Worm (Caenorhabditis elegans) whole organism, L2 larva: Measurements from ENCODE around the gene srh-100.

Experiments
- C34F6.9 ChIP-seq: fragments of 150-350 bp; optimal IDR thresholded peaks from 2 replicates; lab custom pipeline; 2014; ENCODE audit warnings: missing biosample characterization, missing genetic modification characterization
- F13H6.1 ChIP-seq: sonication (generic microtip); optimal IDR thresholded peaks from 2 replicates; lab custom pipeline; 2016; ENCODE audit warnings: missing genetic modification characterization, missing compliant biosample characterization
- R02D3.7 ChIP-seq: fragments of 150-350 bp; optimal IDR thresholded peaks from 2 replicates; lab custom pipeline; 2014; ENCODE audit warnings: missing biosample characterization, missing genetic modification characterization
- Y55F3AM.14 ChIP-seq: fragments of 200-800 bp; sonication (Bioruptor generic); optimal IDR thresholded peaks from 2 replicates; lab custom pipeline; 2018; ENCODE audit warnings: mild to moderate bottlenecking, missing genetic modification characterization, missing compliant biosample characterization
- alr-1 ChIP-seq: fragments of 150-350 bp; optimal IDR thresholded peaks from 2 replicates; lab custom pipeline; 2014; ENCODE audit warnings: missing biosample characterization, missing genetic modification characterization
- blmp-1 ChIP-seq: sonication (generic microtip); optimal IDR thresholded peaks from 2 replicates; lab custom pipeline; 2017; ENCODE audit warnings: missing genetic modification characterization, mild to moderate bottlenecking, missing compliant biosample characterization, antibody characterized with exemption, moderate library complexity; ENCODE audit not compliant: insufficient read depth
- ceh-16 ChIP-seq: fragments of 150-350 bp; optimal IDR thresholded peaks from 2 replicates; lab custom pipeline; 2014; ENCODE audit warnings: missing biosample characterization, missing genetic modification characterization
- ceh-82 ChIP-seq: fragments of 150-350 bp; optimal IDR thresholded peaks from 2 replicates; lab custom pipeline; 2014; ENCODE audit warnings: missing biosample characterization, missing genetic modification characterization
- dmd-4 ChIP-seq: sonication (generic microtip); optimal IDR thresholded peaks from 2 replicates; lab custom pipeline; 2017; ENCODE audit warnings: missing biosample characterization, missing genetic modification characterization
- egl-27 ChIP-seq: sonication (generic microtip); optimal IDR thresholded peaks from 3 replicates; lab custom pipeline; 2017; ENCODE audit warnings: missing biosample characterization, missing genetic modification reagents, missing genetic modification characterization
- elt-3 ChIP-seq: sonication (generic microtip); optimal IDR thresholded peaks from 2 replicates; lab custom pipeline; 2017; ENCODE audit warnings: missing biosample characterization, missing genetic modification characterization
- fos-1 ChIP-seq: fragments of 150-350 bp; optimal IDR thresholded peaks from 2 replicates; lab custom pipeline; 2014; ENCODE audit warnings: missing biosample characterization, missing genetic modification characterization
- gmeb-1 ChIP-seq: fragments of 150-350 bp; optimal IDR thresholded peaks from 2 replicates; lab custom pipeline; 2014; ENCODE audit warnings: missing biosample characterization, missing genetic modification characterization
- lin-11 ChIP-seq: fragments of 150-350 bp; sonication (generic microtip); optimal IDR thresholded peaks from 2 replicates; lab custom pipeline; 2014; ENCODE audit warnings: missing biosample characterization, missing genetic modification characterization, inconsistent platforms, mixed read lengths
- lsy-2 ChIP-seq, 2 experiments: fragments of 150-350 bp in 1 of 2; sonication (generic microtip) in 1 of 2; optimal IDR thresholded peaks; 2 replicates each; lab custom pipeline; 2014 to 2017; ENCODE audit warnings: missing biosample characterization in 2 of 2, missing genetic modification characterization in 2 of 2
- mbf-1 ChIP-seq: sonication (generic microtip); optimal IDR thresholded peaks from 2 replicates; lab custom pipeline; 2017; ENCODE audit warnings: missing biosample characterization, missing genetic modification characterization
- mdl-1 ChIP-seq, 2 experiments: fragments of 150-350 bp in 1 of 2; sonication (generic microtip) in 1 of 2; optimal IDR thresholded peaks; 2 replicates each; lab custom pipeline; 2017; ENCODE audit warnings: missing biosample characterization in 2 of 2, missing genetic modification characterization in 2 of 2
- nhr-11 ChIP-seq: fragments of 150-350 bp; optimal IDR thresholded peaks from 2 replicates; lab custom pipeline; 2014; ENCODE audit warnings: missing biosample characterization, missing genetic modification characterization
- nhr-12 ChIP-seq: fragments of 150-350 bp; optimal IDR thresholded peaks from 2 replicates; lab custom pipeline; 2014; ENCODE audit warnings: missing biosample characterization, missing genetic modification characterization
- nhr-129 ChIP-seq: fragments of 150-350 bp; optimal IDR thresholded peaks from 2 replicates; lab custom pipeline; 2014; ENCODE audit warnings: missing biosample characterization, missing genetic modification characterization
- nhr-21 ChIP-seq: fragments of 150-350 bp; optimal IDR thresholded peaks from 2 replicates; lab custom pipeline; 2014; ENCODE audit warnings: missing biosample characterization, missing genetic modification characterization
- nhr-23 ChIP-seq: fragments of 150-350 bp; optimal IDR thresholded peaks from 2 replicates; lab custom pipeline; 2014; ENCODE audit warnings: missing biosample characterization, missing genetic modification reagents, missing genetic modification characterization
- nhr-237 ChIP-seq: fragments of 150-350 bp; optimal IDR thresholded peaks from 2 replicates; lab custom pipeline; 2014; ENCODE audit warnings: missing biosample characterization, missing genetic modification characterization
- nhr-25 ChIP-seq: fragments of 150-350 bp; sonication (generic microtip); optimal IDR thresholded peaks from 3 replicates; lab custom pipeline; 2014; ENCODE audit warnings: missing biosample characterization, missing genetic modification characterization
- nhr-6 ChIP-seq: fragments of 150-350 bp; optimal IDR thresholded peaks from 2 replicates; lab custom pipeline; 2014; ENCODE audit warnings: missing biosample characterization, missing genetic modification characterization
- peb-1 ChIP-seq: fragments of 150-350 bp; optimal IDR thresholded peaks from 2 replicates; lab custom pipeline; 2014; ENCODE audit warnings: missing biosample characterization, missing genetic modification characterization
- sem-4 ChIP-seq: fragments of 150-350 bp; optimal IDR thresholded peaks from 2 replicates; lab custom pipeline; 2014; ENCODE audit warnings: missing biosample characterization, missing genetic modification reagents, missing genetic modification characterization
- skn-1 ChIP-seq: sonication (generic microtip); optimal IDR thresholded peaks from 2 replicates; lab custom pipeline; 2017; ENCODE audit warnings: missing biosample characterization, missing genetic modification characterization
- sma-3 ChIP-seq: sonication (generic microtip); optimal IDR thresholded peaks from 2 replicates; lab custom pipeline; 2016; ENCODE audit warnings: missing genetic modification reagents, missing genetic modification characterization, missing compliant biosample characterization
- sma-9 ChIP-seq, 2 experiments: fragments of 150-350 bp in 1 of 2; sonication (generic microtip) in 1 of 2; optimal IDR thresholded peaks; 2 replicates each; lab custom pipeline; 2014 to 2016; ENCODE audit warnings: missing genetic modification characterization in 2 of 2, mild to moderate bottlenecking in 1 of 2, missing biosample characterization in 1 of 2, missing compliant biosample characterization in 1 of 2, missing genetic modification reagents in 1 of 2, moderate library complexity in 1 of 2
- snpc-4 ChIP-seq: fragments of 150-350 bp; optimal IDR thresholded peaks from 2 replicates; lab custom pipeline; 2014; ENCODE audit warnings: missing biosample characterization, missing genetic modification characterization
- unc-39 ChIP-seq: fragments of 150-350 bp; optimal IDR thresholded peaks from 2 replicates; lab custom pipeline; 2014; ENCODE audit warnings: missing biosample characterization, missing genetic modification characterization
- unc-55 ChIP-seq: fragments of 150-350 bp; sonication (generic microtip); optimal IDR thresholded peaks from 3 replicates; lab custom pipeline; 2014; ENCODE audit warnings: missing biosample characterization, missing genetic modification reagents, missing genetic modification characterization
- unc-62 ChIP-seq: fragments of 150-350 bp; optimal IDR thresholded peaks from 2 replicates; lab custom pipeline; 2014; ENCODE audit warnings: missing biosample characterization, missing genetic modification reagents, missing genetic modification characterization
- zag-1 ChIP-seq: fragments of 150-350 bp; optimal IDR thresholded peaks from 2 replicates; lab custom pipeline; 2014; ENCODE audit warnings: missing biosample characterization, missing genetic modification characterization
- ztf-1 ChIP-seq: fragments of 200-800 bp; sonication (Bioruptor generic); conservative IDR thresholded peaks from 2 replicates; pipeline ENCODE4 v1.3.6; 2022; ENCODE audit warnings: missing genetic modification characterization, missing compliant biosample characterization
- ztf-11 ChIP-seq: sonication (generic microtip); optimal IDR thresholded peaks from 2 replicates; lab custom pipeline; 2017; ENCODE audit warnings: missing biosample characterization, missing genetic modification characterization
- ztf-4 ChIP-seq: fragments of 150-350 bp; optimal IDR thresholded peaks from 2 replicates; lab custom pipeline; 2014; ENCODE audit warnings: missing biosample characterization, missing genetic modification characterization

The srh-100 gene

DNA sequence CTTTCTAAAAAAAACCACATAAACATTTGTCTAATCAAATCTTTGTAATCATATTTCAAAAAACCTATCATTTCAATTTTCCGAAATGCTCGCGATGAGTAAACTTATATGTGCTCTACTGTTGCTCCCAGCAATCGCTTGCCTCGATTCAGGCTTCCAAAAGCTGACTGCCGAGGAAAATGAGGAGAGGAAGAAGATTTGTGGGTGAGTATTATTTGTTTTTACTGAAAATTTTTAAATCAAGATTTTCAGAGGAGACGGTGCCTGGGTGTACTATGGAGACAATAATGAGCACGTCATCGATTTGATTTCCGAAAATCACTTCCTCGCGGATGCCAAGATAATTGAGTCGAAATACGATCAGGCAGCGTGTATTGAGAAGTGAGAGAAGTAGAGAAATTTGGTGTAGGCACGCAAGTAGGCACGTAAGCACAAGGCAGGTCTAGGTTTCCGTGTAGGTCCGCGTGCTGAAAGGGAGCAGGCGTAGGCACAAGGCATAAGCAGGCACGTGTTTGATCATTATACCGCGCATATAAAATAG lies 9.8 kb upstream of the srh-100 start, which contains the start of gene C46E10.1:
C46E10.1 (plus strand) TSS at position 51 of the 541 bp plus-strand sequence.
- TF ChIP-seq gmeb-1 (tag; lab: Kevin White, UChicago) (no peak), F13H6.1 (tag; lab: Kevin White, UChicago) (no peak), nhr-129 (tag; lab: Kevin White, UChicago) (no peak), sma-3 (GFP tag; lab: Kevin White, UChicago) (no peak), nhr-21 (tag; lab: Kevin White, UChicago) (no peak), lin-11 (no peak), nhr-25 (tag; lab: Kevin White, UChicago) (no peak), elt-3 (tag; lab: Kevin White, UChicago) (no peak)
- TF ChIP-seq, all 48 proteins: peak for 0

DNA sequence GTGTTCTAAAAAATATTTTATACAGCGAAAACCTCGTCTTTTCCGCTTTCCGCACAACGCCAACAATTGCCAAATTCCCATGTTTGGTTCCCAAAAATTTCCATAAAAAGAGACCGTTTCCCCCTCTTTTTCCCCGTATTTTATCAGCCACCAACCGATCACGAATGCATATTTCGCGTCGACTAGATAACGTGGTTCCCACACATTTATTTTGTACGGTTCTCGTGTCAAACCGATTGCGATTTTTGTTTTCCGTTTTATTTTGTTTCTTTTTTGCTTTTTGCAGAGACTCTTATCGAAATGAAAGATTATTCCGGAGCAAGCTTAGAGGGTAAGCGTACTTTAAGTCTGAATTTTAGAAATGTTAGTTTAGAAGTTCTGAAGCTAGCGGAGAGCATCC lies 6.5 kb upstream of the srh-100 start, which contains the start of gene C46E10.3:
C46E10.3 (plus strand) TSS at position 301 of the 400 bp plus-strand sequence.
- TF ChIP-seq lsy-2 (tag; optimal IDR thresholded peaks at IDR 0.05; lab: Kevin White, UChicago) (no peak), zag-1 (tag; lab: Kevin White, UChicago) (no peak), fos-1 (tag; lab: Kevin White, UChicago) (no peak), unc-55 (GFP tag; lab: Kevin White, UChicago) (no peak), elt-3 (tag; lab: Kevin White, UChicago) (no peak), mdl-1 (tag; optimal IDR thresholded peaks at IDR 0.05; lab: Kevin White, UChicago) (no peak), peb-1 (tag; lab: Kevin White, UChicago) (no peak), R02D3.7 (tag; lab: Kevin White, UChicago) (no peak)

DNA sequence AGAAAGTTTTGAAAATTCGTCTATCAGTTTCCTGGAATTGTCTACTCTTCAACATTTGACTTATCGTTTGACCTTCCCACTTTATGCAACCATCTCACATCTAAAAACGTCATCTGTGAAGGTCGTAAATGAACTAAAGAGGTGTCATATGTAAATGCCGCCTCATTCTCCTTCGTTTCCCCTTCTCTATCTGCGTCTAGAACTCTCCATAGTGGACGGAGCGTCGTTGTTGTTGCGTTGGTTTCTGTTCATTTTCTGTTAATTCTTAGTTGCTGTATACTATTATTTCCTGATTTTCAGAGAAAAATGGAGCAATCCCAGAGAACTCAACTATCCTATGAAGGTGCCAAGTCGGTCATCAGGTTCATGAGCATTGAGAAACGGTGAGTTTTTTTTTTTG lies 2.5 kb upstream of the srh-100 start, which contains the start of gene fbxc-52:
fbxc-52 (plus strand) TSS at position 301 of the 400 bp plus-strand sequence.
- no peak for TF ChIP-seq nhr-237 (tag; lab: Kevin White, UChicago)
- no peak for TF ChIP-seq unc-55 (GFP tag; lab: Kevin White, UChicago)
- no peak for TF ChIP-seq lsy-2 (tag; optimal IDR thresholded peaks at IDR 0.05; lab: Kevin White, UChicago)
- TF ChIP-seq sma-3 (GFP tag; lab: Kevin White, UChicago) = no peak
- TF ChIP-seq nhr-23 (tag; lab: Kevin White, UChicago) = no peak
- TF ChIP-seq ceh-16 (tag; lab: Kevin White, UChicago) = no peak
- no peak for TF ChIP-seq sma-9 (GFP tag; optimal IDR thresholded peaks at IDR 0.05; lab: Kevin White, UChicago)
- no peak for TF ChIP-seq sma-9 (tag; optimal IDR thresholded peaks at IDR 0.05; lab: Kevin White, UChicago)
- TF ChIP-seq nhr-6 (tag; lab: Kevin White, UChicago) = no peak
- no peak for TF ChIP-seq ztf-4 (tag; lab: Kevin White, UChicago)

DNA sequence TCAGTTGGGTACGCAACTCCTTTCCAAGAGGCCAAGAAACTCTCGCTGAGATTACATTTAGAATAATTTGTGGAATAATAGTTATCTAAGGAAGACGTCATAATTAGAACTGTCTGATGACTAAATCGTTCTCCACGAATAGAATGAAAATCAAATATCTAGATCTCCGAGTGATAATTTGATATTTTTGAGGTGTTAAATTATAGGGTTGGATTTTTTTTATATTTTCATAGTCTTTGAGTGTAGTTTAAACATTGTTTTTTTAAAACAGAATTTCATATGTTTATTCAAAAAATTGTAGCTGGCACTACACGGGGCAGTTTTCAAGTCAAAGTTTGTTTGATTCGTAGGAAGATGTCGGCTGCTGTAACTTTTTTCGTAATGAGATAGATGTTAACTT lies 2.0 kb upstream of the srh-100 start, which contains the start of gene srh-99:
srh-99 (minus strand) TSS at position 101 of the 400 bp plus-strand sequence.
- no peak for TF ChIP-seq nhr-23 (tag; lab: Kevin White, UChicago)
- TF ChIP-seq, all 48 proteins: peak for 0

DNA sequence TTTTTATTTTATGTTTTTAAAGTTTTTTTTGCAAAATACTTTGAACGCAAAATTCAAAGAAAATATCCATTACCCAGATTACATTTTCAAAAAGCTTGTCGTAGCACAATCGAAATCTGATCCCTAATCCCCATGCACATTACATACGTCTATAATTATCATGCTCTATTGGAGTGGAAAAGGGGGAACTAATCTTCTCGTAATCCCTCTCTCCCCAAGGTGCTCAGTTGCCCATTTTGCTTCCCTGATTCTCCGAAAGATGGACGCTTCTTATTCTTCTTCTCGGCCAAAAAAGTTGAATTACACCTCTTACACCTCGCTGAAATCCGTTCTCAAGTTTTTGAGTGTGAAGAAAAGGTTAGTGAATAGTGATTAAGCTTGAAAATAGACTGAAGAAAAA lies 3.4 kb downstream of the srh-100 start, which contains the start of gene fbxc-53:
fbxc-53 (plus strand) TSS at position 245 of the 400 bp plus-strand sequence.
- TF ChIP-seq Y55F3AM.14 (GFP tag; lab: Kevin White, UChicago) (no peak), F13H6.1 (tag; lab: Kevin White, UChicago) (no peak), ceh-16 (tag; lab: Kevin White, UChicago) (no peak), mdl-1 (tag; optimal IDR thresholded peaks at IDR 0.05; lab: Kevin White, UChicago) (no peak), nhr-129 (tag; lab: Kevin White, UChicago) (no peak), alr-1 (tag; lab: Kevin White, UChicago) (no peak), nhr-6 (tag; lab: Kevin White, UChicago) (no peak), nhr-25 (tag; lab: Kevin White, UChicago) (no peak), ztf-1 (GFP tag; lab: Robert Waterston, UW) (no peak), ztf-11 (tag; lab: Kevin White, UChicago) (no peak), unc-62 (no peak)

DNA sequence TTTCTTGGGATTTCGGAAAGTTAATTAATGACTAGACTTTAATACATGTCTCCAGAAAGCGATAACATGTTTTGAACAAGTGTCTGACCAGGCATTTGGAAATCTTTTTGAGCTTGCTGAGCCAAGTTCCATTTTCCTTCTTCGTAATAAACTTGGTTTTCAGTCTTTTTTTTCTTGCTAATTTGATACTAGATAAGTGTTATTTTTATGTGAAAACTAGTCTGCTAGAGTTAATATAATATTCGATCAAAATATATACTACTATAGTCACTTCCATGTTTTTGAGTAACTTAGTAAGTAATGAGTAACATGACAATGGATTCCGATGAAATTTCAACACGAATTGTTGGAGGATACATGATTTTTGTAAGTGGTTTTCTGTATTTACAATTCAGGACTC lies 5.2 kb downstream of the srh-100 start, which contains the start of gene srx-110:
srx-110 (plus strand) TSS at position 301 of the 400 bp plus-strand sequence.
- TF ChIP-seq nhr-11 (tag; lab: Kevin White, UChicago) (no peak), ceh-82 (no peak), unc-39 (tag; lab: Kevin White, UChicago) (no peak), snpc-4 (tag; lab: Kevin White, UChicago) (no peak), skn-1 (tag; lab: Kevin White, UChicago) (no peak), ztf-11 (tag; lab: Kevin White, UChicago) (no peak), alr-1 (tag; lab: Kevin White, UChicago) (no peak), sma-3 (GFP tag; lab: Kevin White, UChicago) (no peak), nhr-25 (tag; lab: Kevin White, UChicago) (no peak), blmp-1 (tag; lab: Kevin White, UChicago) (no peak), ztf-4 (tag; lab: Kevin White, UChicago) (no peak), C34F6.9 (tag; lab: Kevin White, UChicago) (no peak), sma-9 (GFP tag; optimal IDR thresholded peaks at IDR 0.05; lab: Kevin White, UChicago) (no peak), sma-9 (tag; optimal IDR thresholded peaks at IDR 0.05; lab: Kevin White, UChicago) (no peak), mbf-1 (tag; lab: Kevin White, UChicago) (no peak), dmd-4 (tag; lab: Kevin White, UChicago) (no peak), sem-4 (tag; lab: Kevin White, UChicago) (no peak), egl-27 (tag; lab: Kevin White, UChicago) (no peak), nhr-12 (tag; lab: Kevin White, UChicago) (no peak)
